Worm (Caenorhabditis elegans) whole organism, late embryonic: ENCODE measurements around the gene C56C10.4.

Source experiments
- F13H6.1 ChIP-seq: sonication (generic microtip); optimal IDR thresholded peaks from 2 replicates; lab custom pipeline; 2016; ENCODE audit warnings: missing genetic modification characterization, missing compliant biosample characterization
- K09A11.1 ChIP-seq: sonication (generic microtip); optimal IDR thresholded peaks from 2 replicates; lab custom pipeline; 2017; ENCODE audit warnings: antibody characterized with exemption, mild to moderate bottlenecking, missing genetic modification characterization, missing compliant biosample characterization; ENCODE audit not compliant: insufficient read depth
- T23F11.4 ChIP-seq: fragments of 200-800 bp; sonication (Bioruptor generic); optimal IDR thresholded peaks from 2 replicates; lab custom pipeline; 2018; ENCODE audit warnings: mild to moderate bottlenecking, missing genetic modification characterization, missing compliant biosample characterization
- Y22D7AL.16 ChIP-seq: sonication (generic microtip); optimal IDR thresholded peaks from 2 replicates; lab custom pipeline; 2016; ENCODE audit warnings: missing genetic modification characterization, missing compliant biosample characterization
- ahr-1 ChIP-seq: sonication (generic microtip); optimal IDR thresholded peaks from 2 replicates; lab custom pipeline; 2016; ENCODE audit warnings: missing genetic modification characterization, missing compliant biosample characterization
- ama-1 ChIP-seq: fragments of 150-350 bp; optimal IDR thresholded peaks from 2 replicates; lab custom pipeline; 2014
- ceh-18 ChIP-seq: sonication (generic microtip); optimal IDR thresholded peaks from 2 replicates; lab custom pipeline; 2016; ENCODE audit warnings: missing genetic modification characterization, missing compliant biosample characterization
- ceh-22 ChIP-seq: sonication (generic microtip); optimal IDR thresholded peaks from 2 replicates; lab custom pipeline; 2017; ENCODE audit warnings: missing biosample characterization, missing genetic modification characterization
- ceh-34 ChIP-seq: sonication (generic microtip); optimal IDR thresholded peaks from 2 replicates; lab custom pipeline; 2016; ENCODE audit warnings: mild to moderate bottlenecking, missing genetic modification characterization, missing compliant biosample characterization
- ceh-45 ChIP-seq: fragments of 200-800 bp; sonication (Bioruptor generic); IDR thresholded peaks from 2 replicates; pipeline ENCODE4 v1.3.6; 2022; ENCODE audit warnings: missing genetic modification reagents, missing genetic modification characterization, missing compliant biosample characterization
- ceh-6 ChIP-seq: fragments of 200-800 bp; sonication (Bioruptor generic); optimal IDR thresholded peaks from 2 replicates; lab custom pipeline; 2018; ENCODE audit warnings: mild to moderate bottlenecking, missing genetic modification characterization, missing compliant biosample characterization
- che-1 ChIP-seq: sonication (generic microtip); optimal IDR thresholded peaks from 2 replicates; lab custom pipeline; 2016; ENCODE audit warnings: mild to moderate bottlenecking, missing genetic modification characterization, missing compliant biosample characterization
- dve-1 ChIP-seq: sonication (generic microtip); optimal IDR thresholded peaks from 2 replicates; lab custom pipeline; 2017; ENCODE audit warnings: antibody characterized with exemption, mild to moderate bottlenecking, missing genetic modification characterization, missing compliant biosample characterization
- ets-4 ChIP-seq: sonication (generic microtip); optimal IDR thresholded peaks from 2 replicates; lab custom pipeline; 2016; ENCODE audit warnings: missing genetic modification characterization, missing compliant biosample characterization
- eyg-1 ChIP-seq: sonication (generic microtip); optimal IDR thresholded peaks from 2 replicates; lab custom pipeline; 2016; ENCODE audit warnings: missing genotype, missing genetic modification characterization, missing compliant biosample characterization
- fkh-6 ChIP-seq: sonication (generic microtip); optimal IDR thresholded peaks from 2 replicates; lab custom pipeline; 2016; ENCODE audit warnings: missing genetic modification characterization, missing compliant biosample characterization
- gmeb-2 ChIP-seq: sonication (generic microtip); optimal IDR thresholded peaks from 2 replicates; lab custom pipeline; 2016; ENCODE audit warnings: missing genetic modification characterization, inconsistent platforms, missing compliant biosample characterization
- hlh-13 ChIP-seq: fragments of 200-800 bp; sonication (Bioruptor generic); optimal IDR thresholded peaks from 2 replicates; lab custom pipeline; 2018; ENCODE audit warnings: mild to moderate bottlenecking, missing genetic modification characterization, missing compliant biosample characterization
- hlh-15 ChIP-seq: sonication (generic microtip); optimal IDR thresholded peaks from 2 replicates; lab custom pipeline; 2016; ENCODE audit warnings: missing genetic modification characterization, missing compliant biosample characterization
- hlh-30 ChIP-seq: sonication (generic microtip); optimal IDR thresholded peaks from 2 replicates; lab custom pipeline; 2017; ENCODE audit warnings: antibody characterized with exemption, missing genetic modification characterization, missing compliant biosample characterization; ENCODE audit not compliant: insufficient read depth
- madf-2 ChIP-seq: sonication (generic microtip); optimal IDR thresholded peaks from 2 replicates; lab custom pipeline; 2017; ENCODE audit warnings: missing genetic modification characterization, missing compliant biosample characterization
- npax-4 ChIP-seq: sonication (generic microtip); optimal IDR thresholded peaks from 2 replicates; lab custom pipeline; 2016; ENCODE audit warnings: missing genetic modification characterization, missing compliant biosample characterization
- pag-3 ChIP-seq: sonication (generic microtip); optimal IDR thresholded peaks from 2 replicates; lab custom pipeline; 2016; ENCODE audit warnings: missing compliant biosample characterization, missing genetic modification characterization, borderline replicate concordance
- pat-9 ChIP-seq: fragments of 200-800 bp; sonication (Bioruptor generic); optimal IDR thresholded peaks from 2 replicates; lab custom pipeline; 2018; ENCODE audit warnings: mild to moderate bottlenecking, missing genetic modification characterization, moderate library complexity, missing compliant biosample characterization
- pax-1 ChIP-seq: fragments of 150-350 bp; optimal IDR thresholded peaks from 2 replicates; lab custom pipeline; 2014; ENCODE audit warnings: missing biosample characterization, missing genetic modification characterization
- pros-1 ChIP-seq: fragments of 150-350 bp; optimal IDR thresholded peaks from 2 replicates; lab custom pipeline; 2014; ENCODE audit warnings: missing biosample characterization, missing genetic modification reagents, missing genetic modification characterization
- ref-2 ChIP-seq: sonication (generic microtip); optimal IDR thresholded peaks from 2 replicates; lab custom pipeline; 2016; ENCODE audit warnings: missing genetic modification characterization, missing compliant biosample characterization
- syd-9 ChIP-seq: sonication (generic microtip); optimal IDR thresholded peaks from 2 replicates; lab custom pipeline; 2016; ENCODE audit warnings: mild to moderate bottlenecking, missing genetic modification characterization, moderate library complexity, missing compliant biosample characterization
- tbx-2 ChIP-seq: sonication (generic microtip); optimal IDR thresholded peaks from 2 replicates; lab custom pipeline; 2016; ENCODE audit warnings: missing genetic modification characterization, missing compliant biosample characterization
- tbx-7 ChIP-seq: sonication (generic microtip); optimal IDR thresholded peaks from 2 replicates; lab custom pipeline; 2016; ENCODE audit warnings: missing genotype, missing genetic modification characterization, missing compliant biosample characterization
- unc-3 ChIP-seq, 2 experiments: fragments of 200-800 bp in 1 of 2; sonication (Bioruptor generic) in 1 of 2; sonication (generic microtip) in 1 of 2; conservative IDR thresholded peaks in 1 of 2; optimal IDR thresholded peaks in 1 of 2; 2 replicates each; pipeline versions ENCODE4 v1.3.6 to Lab custom; 2016 to 2022; ENCODE audit warnings: missing compliant biosample characterization in 2 of 2, missing genetic modification characterization in 2 of 2, missing genetic modification reagents in 1 of 2
- zip-5 ChIP-seq: sonication (generic microtip); optimal IDR thresholded peaks from 2 replicates; lab custom pipeline; 2016; ENCODE audit warnings: missing genetic modification characterization, missing compliant biosample characterization

C56C10.4 gene

ce11 chrII:6573677-6574076 lies 9.2 kb upstream of the C56C10.4 start, which contains the start of gene sra-28:
sra-28 (minus strand) TSS chrII:6573777.
- TF ChIP-seq eyg-1 (no peak), ceh-6 (no peak), hlh-13 (GFP tag; lab: Kevin White, UChicago) (no peak), pag-3 (tag; lab: Kevin White, UChicago) (no peak), ceh-34 (tag; lab: Kevin White, UChicago) (no peak), Y22D7AL.16 (tag; lab: Kevin White, UChicago) (no peak), pat-9 (no peak)

ce11 chrII:6575647-6576046 lies 7.2 kb upstream of the C56C10.4 start, which contains the start of gene sra-29:
sra-29 (minus strand) TSS chrII:6575747.
- no peak for TF ChIP-seq che-1 (tag; lab: Kevin White, UChicago)
- no peak for TF ChIP-seq ets-4 (tag; lab: Kevin White, UChicago)
- TF ChIP-seq ahr-1 (tag; lab: Kevin White, UChicago) = no peak
- TF ChIP-seq zip-5 (tag; lab: Kevin White, UChicago) = no peak
- no peak for TF ChIP-seq F13H6.1 (tag; lab: Kevin White, UChicago)
- no peak for TF ChIP-seq madf-2 (tag; lab: Kevin White, UChicago)
- TF ChIP-seq dve-1 = no peak
- TF ChIP-seq ceh-45 = no peak
- no peak for TF ChIP-seq pros-1
- TF ChIP-seq syd-9 (tag; lab: Kevin White, UChicago) = no peak
- TF ChIP-seq tbx-2 (tag; lab: Kevin White, UChicago) = no peak
- no peak for TF ChIP-seq gmeb-2 (tag; lab: Kevin White, UChicago)
- no peak for TF ChIP-seq ceh-22 (tag; lab: Kevin White, UChicago)
- no peak for TF ChIP-seq T23F11.4 (GFP tag; lab: Kevin White, UChicago)

ce11 chrII:6578378-6578777 lies 4.5 kb upstream of the C56C10.4 start, which contains the start of gene sra-31:
sra-31 (minus strand) TSS chrII:6578478.
- no peak for TF ChIP-seq npax-4 (tag; lab: Kevin White, UChicago)
- TF ChIP-seq pax-1 = no peak
- TF ChIP-seq ref-2 (tag; lab: Kevin White, UChicago) = no peak
- no peak for TF ChIP-seq tbx-7 (tag; lab: Kevin White, UChicago)
- TF ChIP-seq ceh-22 (tag; lab: Kevin White, UChicago) = no peak
- no peak for TF ChIP-seq hlh-13 (GFP tag; lab: Kevin White, UChicago)
- no peak for TF ChIP-seq hlh-15 (tag; lab: Kevin White, UChicago)
- no peak for TF ChIP-seq unc-3 (GFP tag; conservative IDR thresholded peaks at IDR 0.05; lab: Robert Waterston, UW)
- no peak for TF ChIP-seq unc-3 (tag; optimal IDR thresholded peaks at IDR 0.05; lab: Kevin White, UChicago)
- no peak for TF ChIP-seq ceh-34 (tag; lab: Kevin White, UChicago)
- TF ChIP-seq ceh-18 (tag; lab: Kevin White, UChicago) = no peak
- TF ChIP-seq fkh-6 (tag; lab: Kevin White, UChicago) = no peak
- TF ChIP-seq, all 69 proteins: peak for 0

ce11 chrII:6581236-6581635 lies 1.6 kb upstream of the C56C10.4 start, which contains the start of gene C56C10.6:
C56C10.6 (minus strand) TSS chrII:6581336.
- no peak for TF ChIP-seq K09A11.1 (tag; lab: Kevin White, UChicago)
- no peak for TF ChIP-seq tbx-7 (tag; lab: Kevin White, UChicago)
- no peak for TF ChIP-seq madf-2 (tag; lab: Kevin White, UChicago)
- no peak for TF ChIP-seq hlh-30 (tag; lab: Kevin White, UChicago)

ce11 chrII:6587264-6587870 lies 4.5 kb downstream of the C56C10.4 start, which contains the start of gene C56C10.7:
C56C10.7 (minus strand) TSS chrII:6587575.
- TF ChIP-seq ama-1 (lab: Kevin White, UChicago) (peak; percentile 43), ets-4 (tag; lab: Kevin White, UChicago) (no peak)
